Worm (Caenorhabditis elegans) whole organism, early embryonic: Measurements from ENCODE around the gene F36H12.5.

ENCODE experiments used
- B0310.2 ChIP-seq: sonication (generic microtip); optimal IDR thresholded peaks from 2 replicates; lab custom pipeline; 2016; ENCODE audit warnings: mild to moderate bottlenecking, missing genetic modification characterization, missing compliant biosample characterization
- hnd-1 ChIP-seq: sonication (generic microtip); optimal IDR thresholded peaks from 2 replicates; lab custom pipeline; 2016; ENCODE audit warnings: missing genetic modification characterization, missing compliant biosample characterization
- tbx-11 ChIP-seq: fragments of 200-800 bp; sonication (Bioruptor generic); IDR thresholded peaks from 2 replicates; pipeline ENCODE4 v1.3.6; 2022; ENCODE audit warnings: missing genetic modification characterization, missing compliant biosample characterization

ce11 chrIV:5309742-5310141 lies 43.2 kb downstream of the F36H12.5 start, which contains the start of gene ZK354.3:
- TF ChIP-seq tbx-11 (GFP tag; lab: Robert Waterston, UW): no peak
- no peak for TF ChIP-seq B0310.2 (tag; lab: Kevin White, UChicago)
- no peak for TF ChIP-seq hnd-1
